Fruit fly (Drosophila melanogaster) whole organism: ENCODE results near the gene CG7806.

Experiments used
- CG8478 ChIP-seq: fragments of >200 bp; optimal IDR thresholded peaks from 2 replicates; lab custom pipeline; 2018; ENCODE audit warnings: inconsistent platforms
- Dll ChIP-seq: fragments of >200 bp; optimal IDR thresholded peaks from 2 replicates; lab custom pipeline; 2017
- EcR ChIP-seq, 2 experiments: fragments of >200 bp; optimal IDR thresholded peaks; 2 replicates each; lab custom pipeline; 2017; ENCODE audit warnings: missing biosample characterization in 2 of 2, missing genetic modification characterization in 2 of 2, missing genetic modification reagents in 2 of 2
- pan ChIP-seq: fragments of >200 bp; optimal IDR thresholded peaks from 2 replicates; lab custom pipeline; 2017
- psq ChIP-seq: fragments of >200 bp; optimal IDR thresholded peaks from 2 replicates; lab custom pipeline; 2017
- usp ChIP-seq: fragments of >200 bp; optimal IDR thresholded peaks from 2 replicates; lab custom pipeline; 2017; ENCODE audit warnings: missing biosample characterization, missing genetic modification characterization, mixed read lengths

CG7806 gene

dm6 chr2L:8319858-8320525, 8.8 kb downstream of the CG7806 start, which contains the start of the genes mtsh and strat:
mtsh (minus strand) TSS chr2L:8319908.
strat (plus strand) TSS chr2L:8320328.
- TF ChIP-seq psq (lab: Kevin White, UChicago), result no peak
- no peak for TF ChIP-seq CG8478 (lab: Kevin White, UChicago)
- no peak for TF ChIP-seq Dll (lab: Kevin White, UChicago)
- TF ChIP-seq usp, result no peak
- TF ChIP-seq EcR (GFP tag; optimal IDR thresholded peaks at IDR 0.05; lab: Kevin White, UChicago), result no peak
- TF ChIP-seq pan, result no peak

- TF ChIP-seq usp (no peak), pan (no peak), EcR (GFP tag; optimal IDR thresholded peaks at IDR 0.05; lab: Kevin White, UChicago) (no peak), Dll (lab: Kevin White, UChicago) (no peak), psq (lab: Kevin White, UChicago) (no peak), CG8478 (lab: Kevin White, UChicago) (no peak)
Measured at dm6 chr2L:8325150-8325549, 14.0 kb downstream of the CG7806 start, which contains the start of gene CG7781. CG7781 (minus strand) TSS chr2L:8325409.

dm6 chr2L:8326414-8327271, 15.4 kb downstream of the CG7806 start:
- TF ChIP-seq psq (lab: Kevin White, UChicago), result no peak
- no peak for TF ChIP-seq CG8478 (lab: Kevin White, UChicago)
- no peak for TF ChIP-seq pan
- TF ChIP-seq usp, result no peak
- TF ChIP-seq Dll (lab: Kevin White, UChicago), result no peak

- TF ChIP-seq Dll (lab: Kevin White, UChicago), result no peak
- TF ChIP-seq usp, result no peak
- TF ChIP-seq psq (lab: Kevin White, UChicago), result no peak
Measured at dm6 chr2L:8327272-8327555, 16.0 kb downstream of the CG7806 start, which contains the start of gene CG14275. CG14275 (plus strand) TSS chr2L:8327456.

- TF ChIP-seq Dll (lab: Kevin White, UChicago) (no peak), EcR (GFP tag; optimal IDR thresholded peaks at IDR 0.05; lab: Kevin White, UChicago) (no peak), psq (lab: Kevin White, UChicago) (no peak), pan (no peak), usp (no peak), CG8478 (lab: Kevin White, UChicago) (no peak)
Measured at dm6 chr2L:8327783-8328327, 16.7 kb downstream of the CG7806 start.

DNA sequence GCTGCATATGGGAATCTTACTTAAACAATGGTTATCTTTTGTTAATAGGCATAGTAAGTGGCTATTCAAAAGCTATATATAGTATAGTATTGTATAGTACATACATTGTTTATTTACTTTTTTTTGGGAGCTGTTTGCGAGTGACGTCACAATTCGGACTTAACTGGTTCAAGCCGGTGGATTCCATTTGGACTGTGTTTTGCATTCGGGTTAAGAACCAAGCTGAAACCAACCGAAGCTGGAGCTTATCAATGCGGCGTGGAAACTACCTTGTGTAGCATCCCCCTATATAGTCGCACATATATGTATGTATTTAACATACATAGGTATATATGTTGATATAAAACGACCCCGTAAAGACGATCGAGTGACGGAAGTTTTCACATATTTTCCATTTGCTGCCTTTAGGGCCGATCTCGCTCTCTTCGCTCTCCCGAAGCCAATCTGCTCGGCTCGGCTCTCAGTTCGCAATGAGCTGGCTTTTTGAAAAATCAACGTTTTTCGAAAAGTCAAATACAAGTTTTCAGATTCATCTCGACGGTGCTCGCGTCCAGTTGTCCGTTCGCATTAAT, 17.4 kb downstream of the CG7806 start:
- TF ChIP-seq usp, result no peak

DNA sequence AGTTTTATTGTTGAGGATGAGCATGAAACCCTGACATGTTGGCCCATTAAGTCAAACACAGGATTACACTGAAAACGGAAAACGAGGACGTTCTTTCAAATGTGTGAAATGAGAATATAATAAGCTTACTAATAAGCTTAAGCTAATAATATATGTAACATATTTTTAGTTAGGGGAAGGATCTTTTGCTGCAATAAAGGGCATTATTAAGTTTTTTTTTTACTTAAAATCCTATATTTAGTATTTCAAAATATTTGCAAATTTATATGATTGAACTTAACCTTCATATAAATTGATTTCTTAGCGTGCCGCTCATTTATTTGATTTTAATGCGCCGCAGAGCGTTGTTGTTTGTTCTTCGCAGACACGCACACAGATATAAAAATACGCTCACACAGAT, 22.0 kb downstream of the CG7806 start:
- TF ChIP-seq pan, result no peak

DNA sequence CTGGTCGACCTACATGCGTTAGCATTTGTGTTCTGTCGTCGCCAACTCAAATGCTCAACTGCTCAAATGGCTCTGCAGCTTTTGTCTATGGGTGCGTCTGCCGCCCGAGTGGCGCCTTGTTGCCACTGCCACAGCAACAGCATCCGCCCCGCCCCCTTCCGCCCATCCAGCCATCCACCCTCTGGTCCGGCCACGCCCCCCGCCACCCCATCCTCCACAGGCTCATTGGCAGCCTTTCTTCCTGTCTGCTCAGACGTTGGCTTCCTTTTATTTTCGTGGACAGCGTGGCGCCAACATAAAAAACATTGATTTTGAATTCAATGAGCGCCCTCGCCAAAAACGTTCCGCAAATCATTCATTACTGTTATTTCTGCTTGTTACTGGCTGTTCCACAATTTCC, 22.4 kb downstream of the CG7806 start:
- TF ChIP-seq Dll (lab: Kevin White, UChicago), result no peak
- no peak for TF ChIP-seq pan
- no peak for TF ChIP-seq psq (lab: Kevin White, UChicago)
- TF ChIP-seq usp, result no peak
- no peak for TF ChIP-seq CG8478 (lab: Kevin White, UChicago)
- TF ChIP-seq EcR (GFP tag; optimal IDR thresholded peaks at IDR 0.05; lab: Kevin White, UChicago), result no peak

DNA sequence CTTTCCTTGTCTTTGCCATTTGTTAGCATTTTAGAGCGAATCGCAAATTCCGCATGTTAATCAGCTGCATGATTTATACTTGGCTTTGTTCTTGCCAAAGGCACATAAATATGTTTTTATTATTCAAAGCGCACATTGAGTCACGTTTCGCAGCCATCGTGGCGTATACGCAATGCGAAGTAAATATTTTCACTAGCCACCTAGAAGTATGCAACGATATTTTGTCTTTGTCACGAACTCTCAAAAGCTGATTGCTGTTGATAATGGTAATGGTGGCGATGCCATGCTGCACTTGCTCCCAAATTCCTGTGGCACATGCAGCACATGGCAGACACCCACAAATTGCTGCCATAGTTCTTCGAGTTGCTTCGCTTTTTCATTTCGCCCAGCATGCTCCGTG, 23.5 kb downstream of the CG7806 start:
- TF ChIP-seq pan, result no peak
- no peak for TF ChIP-seq psq (lab: Kevin White, UChicago)

DNA sequence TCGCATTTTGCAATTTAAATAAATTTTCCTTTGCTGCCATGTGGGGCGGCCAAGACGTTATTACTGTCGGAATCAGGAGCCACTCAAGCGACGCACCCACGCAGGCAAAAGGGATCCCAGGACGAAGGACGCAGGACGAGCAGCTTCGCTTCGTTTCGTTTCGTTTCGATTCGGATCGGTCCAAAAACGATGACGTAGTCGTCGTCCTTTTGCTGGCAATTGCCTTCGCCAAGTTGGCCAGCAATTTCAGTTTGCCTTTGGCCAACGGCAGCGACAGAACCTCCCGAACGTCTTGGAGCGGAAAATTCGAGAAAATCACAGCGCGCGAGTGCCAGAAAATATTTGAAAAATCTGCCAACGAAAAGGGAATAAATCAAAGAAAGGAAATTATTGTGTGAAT, 26.8 kb downstream of the CG7806 start, which contains the start of gene witty:
Gene witty, plus strand, starts transcription at position 249 of the 400 bp plus-strand sequence.
- TF ChIP-seq Dll (lab: Kevin White, UChicago), result no peak
- TF ChIP-seq psq (lab: Kevin White, UChicago), result no peak
- no peak for TF ChIP-seq usp
- no peak for TF ChIP-seq CG8478 (lab: Kevin White, UChicago)
- no peak for TF ChIP-seq pan
- no peak for TF ChIP-seq EcR (GFP tag; optimal IDR thresholded peaks at IDR 0.05; lab: Kevin White, UChicago)

dm6 chr2L:8339751-8340349, 28.7 kb downstream of the CG7806 start:
- no peak for TF ChIP-seq pan
- TF ChIP-seq usp, result no peak
- TF ChIP-seq CG8478 (lab: Kevin White, UChicago), result no peak
- TF ChIP-seq Dll (lab: Kevin White, UChicago), result no peak
- no peak for TF ChIP-seq EcR (GFP tag; optimal IDR thresholded peaks at IDR 0.05; lab: Kevin White, UChicago)
- no peak for TF ChIP-seq psq (lab: Kevin White, UChicago)

- TF ChIP-seq EcR (GFP tag; optimal IDR thresholded peaks at IDR 0.05; lab: Kevin White, UChicago) (no peak), Dll (lab: Kevin White, UChicago) (no peak), CG8478 (lab: Kevin White, UChicago) (no peak), pan (no peak), psq (lab: Kevin White, UChicago) (no peak), usp (no peak)
Measured at dm6 chr2L:8342395-8342794, 31.2 kb downstream of the CG7806 start, which contains the start of gene CG14273. CG14273 (plus strand) TSS chr2L:8342695.
